Worm (Caenorhabditis elegans): Measurements from ENCODE around the gene Y47D7A.13.

ce11 chrV:4454634-4455033, 18.9 kb upstream of the Y47D7A.13 start, which contains the start of gene gnrr-5:
- TF ChIP-seq snpc-4 (tag; optimal IDR thresholded peaks at IDR 0.05), result no peak
- no peak for TF ChIP-seq blmp-1 (tag; optimal IDR thresholded peaks at IDR 0.05; ENCODE audit: insufficient read depth)
- TF ChIP-seq lin-39 (tag; optimal IDR thresholded peaks at IDR 0.05), result no peak
- TF ChIP-seq egl-27 (tag; optimal IDR thresholded peaks at IDR 0.05), result no peak
- TF ChIP-seq zag-1 (tag; optimal IDR thresholded peaks at IDR 0.05), result no peak
- no peak for TF ChIP-seq ztf-11 (tag; optimal IDR thresholded peaks at IDR 0.05)
- no peak for TF ChIP-seq aly-2 (tag; optimal IDR thresholded peaks at IDR 0.05)
- no peak for TF ChIP-seq nhr-25 (tag; optimal IDR thresholded peaks at IDR 0.05)
- TF ChIP-seq nhr-11 (tag; optimal IDR thresholded peaks at IDR 0.05), result no peak
